Worm (Caenorhabditis elegans) whole organism, L3 larva: ENCODE measurements around the gene ufd-2.

Source experiments
- R02D3.7 ChIP-seq: fragments of 150-350 bp; optimal IDR thresholded peaks from 2 replicates; lab custom pipeline; 2014; ENCODE audit warnings: missing biosample characterization, missing genetic modification characterization
- ZK546.5 ChIP-seq: sonication (generic microtip); optimal IDR thresholded peaks from 2 replicates; lab custom pipeline; 2017; ENCODE audit warnings: missing biosample characterization, missing genetic modification characterization
- aly-2 ChIP-seq: fragments of 150-350 bp; optimal IDR thresholded peaks from 2 replicates; lab custom pipeline; 2014; ENCODE audit warnings: missing biosample characterization, missing genetic modification characterization
- ama-1 ChIP-seq: fragments of 150-350 bp; optimal IDR thresholded peaks from 2 replicates; lab custom pipeline; 2018
- ceh-16 ChIP-seq: sonication (generic microtip); optimal IDR thresholded peaks from 2 replicates; lab custom pipeline; 2017; ENCODE audit warnings: missing biosample characterization, missing genetic modification characterization
- ceh-28 ChIP-seq: fragments of 150-350 bp; optimal IDR thresholded peaks from 2 replicates; lab custom pipeline; 2014; ENCODE audit warnings: missing biosample characterization, missing genetic modification reagents, missing genetic modification characterization
- ceh-82 ChIP-seq: fragments of 150-350 bp; optimal IDR thresholded peaks from 2 replicates; lab custom pipeline; 2014; ENCODE audit warnings: missing biosample characterization, missing genetic modification characterization
- ceh-9 ChIP-seq: sonication (generic microtip); optimal IDR thresholded peaks from 2 replicates; lab custom pipeline; 2018; ENCODE audit warnings: missing biosample characterization, missing genetic modification characterization
- daf-12 ChIP-seq: fragments of 150-350 bp; optimal IDR thresholded peaks from 2 replicates; lab custom pipeline; 2014; ENCODE audit warnings: missing biosample characterization, missing genetic modification reagents, missing genetic modification characterization
- egl-27 ChIP-seq: sonication (generic microtip); optimal IDR thresholded peaks from 4 replicates; lab custom pipeline; 2017; ENCODE audit warnings: missing biosample characterization, missing genetic modification reagents, missing genetic modification characterization
- egl-5 ChIP-seq: fragments of 150-350 bp; optimal IDR thresholded peaks from 2 replicates; lab custom pipeline; 2017; ENCODE audit warnings: missing biosample characterization, missing genetic modification reagents, missing genetic modification characterization, inconsistent platforms
- elt-1 ChIP-seq: fragments of 150-350 bp; optimal IDR thresholded peaks from 2 replicates; lab custom pipeline; 2014; ENCODE audit warnings: missing biosample characterization, missing genetic modification characterization
- elt-2 ChIP-seq: sonication (generic microtip); optimal IDR thresholded peaks from 2 replicates; lab custom pipeline; 2016; ENCODE audit warnings: missing genetic modification reagents, mild to moderate bottlenecking, missing genetic modification characterization, missing compliant biosample characterization
- elt-3 ChIP-seq, 3 experiments: fragments of 150-350 bp in 1 of 3; sonication (generic microtip) in 2 of 3; optimal IDR thresholded peaks; 2 replicates in 2 of 3; 4 replicates in 1 of 3; lab custom pipeline; 2014 to 2017; ENCODE audit warnings: missing biosample characterization in 3 of 3, missing genetic modification characterization in 3 of 3
- eor-1 ChIP-seq, 2 experiments: fragments of 150-350 bp; optimal IDR thresholded peaks; 2 replicates each; lab custom pipeline; 2014 to 2018; ENCODE audit warnings: missing biosample characterization in 2 of 2, missing genetic modification characterization in 2 of 2
- fkh-10 ChIP-seq: sonication (generic microtip); optimal IDR thresholded peaks from 2 replicates; lab custom pipeline; 2017; ENCODE audit warnings: missing biosample characterization, missing genetic modification reagents, missing genetic modification characterization
- fkh-2 ChIP-seq: fragments of 150-350 bp; optimal IDR thresholded peaks from 2 replicates; lab custom pipeline; 2014; ENCODE audit warnings: missing biosample characterization, missing genetic modification reagents, missing genetic modification characterization
- fos-1 ChIP-seq: fragments of 150-350 bp; optimal IDR thresholded peaks from 2 replicates; lab custom pipeline; 2014; ENCODE audit warnings: missing biosample characterization, missing genetic modification characterization
- hmg-11 ChIP-seq: sonication (generic microtip); optimal IDR thresholded peaks from 2 replicates; lab custom pipeline; 2016; ENCODE audit warnings: missing genetic modification characterization, missing compliant biosample characterization
- jun-1 ChIP-seq: fragments of 150-350 bp; optimal IDR thresholded peaks from 2 replicates; lab custom pipeline; 2014; ENCODE audit warnings: missing biosample characterization, missing genetic modification reagents, missing genetic modification characterization
- lin-15B ChIP-seq: fragments of 150-350 bp; optimal IDR thresholded peaks from 2 replicates; lab custom pipeline; 2014; ENCODE audit warnings: missing biosample characterization, missing genetic modification characterization
- lin-39 ChIP-seq: fragments of 150-350 bp; optimal IDR thresholded peaks from 2 replicates; lab custom pipeline; 2018; ENCODE audit warnings: missing biosample characterization, missing genetic modification reagents, missing genetic modification characterization
- lsy-12 ChIP-seq: sonication (generic microtip); optimal IDR thresholded peaks from 2 replicates; lab custom pipeline; 2016; ENCODE audit warnings: mild to moderate bottlenecking, missing genetic modification characterization, missing compliant biosample characterization
- mdl-1 ChIP-seq: fragments of 150-350 bp; optimal IDR thresholded peaks from 2 replicates; lab custom pipeline; 2014; ENCODE audit warnings: missing biosample characterization, missing genetic modification characterization
- mml-1 ChIP-seq: fragments of 150-350 bp; sonication (generic microtip); optimal IDR thresholded peaks from 3 replicates; lab custom pipeline; 2014; ENCODE audit warnings: missing biosample characterization, missing genetic modification characterization
- nfya-1 ChIP-seq: sonication (generic microtip); optimal IDR thresholded peaks from 2 replicates; lab custom pipeline; 2017; ENCODE audit warnings: missing genetic modification characterization, mild to moderate bottlenecking, missing compliant biosample characterization, antibody characterized with exemption, moderate library complexity; ENCODE audit not compliant: insufficient read depth
- nhr-11 ChIP-seq: fragments of 150-350 bp; optimal IDR thresholded peaks from 2 replicates; lab custom pipeline; 2014; ENCODE audit warnings: missing biosample characterization, missing genetic modification characterization
- nhr-12 ChIP-seq: fragments of 150-350 bp; optimal IDR thresholded peaks from 2 replicates; lab custom pipeline; 2014; ENCODE audit warnings: missing biosample characterization, missing genetic modification characterization
- nhr-23 ChIP-seq: fragments of 150-350 bp; optimal IDR thresholded peaks from 2 replicates; lab custom pipeline; 2014; ENCODE audit warnings: missing biosample characterization, missing genetic modification reagents, missing genetic modification characterization
- nhr-237 ChIP-seq: fragments of 150-350 bp; optimal IDR thresholded peaks from 2 replicates; lab custom pipeline; 2014; ENCODE audit warnings: missing biosample characterization, missing genetic modification characterization
- nhr-25 ChIP-seq: sonication (generic microtip); optimal IDR thresholded peaks from 2 replicates; lab custom pipeline; 2017; ENCODE audit warnings: missing biosample characterization, missing genetic modification characterization
- nhr-28 ChIP-seq: fragments of 150-350 bp; optimal IDR thresholded peaks from 2 replicates; lab custom pipeline; 2014; ENCODE audit warnings: missing biosample characterization, missing genetic modification characterization
- nhr-43 ChIP-seq: sonication (generic microtip); optimal IDR thresholded peaks from 2 replicates; lab custom pipeline; 2016; ENCODE audit warnings: mild to moderate bottlenecking, missing genetic modification characterization, missing compliant biosample characterization; ENCODE audit not compliant: poor library complexity, severe bottlenecking
- nhr-67 ChIP-seq: fragments of 150-350 bp; optimal IDR thresholded peaks from 2 replicates; lab custom pipeline; 2014; ENCODE audit warnings: missing biosample characterization, missing genetic modification characterization
- nhr-76 ChIP-seq: fragments of 150-350 bp; sonication (generic microtip); optimal IDR thresholded peaks from 5 replicates; lab custom pipeline; 2014; ENCODE audit warnings: missing biosample characterization, missing genetic modification characterization
- nhr-77 ChIP-seq: fragments of 150-350 bp; optimal IDR thresholded peaks from 2 replicates; lab custom pipeline; 2014; ENCODE audit warnings: missing biosample characterization, missing genetic modification characterization
- pha-4 ChIP-seq: fragments of 150-350 bp; optimal IDR thresholded peaks from 2 replicates; lab custom pipeline; 2014; ENCODE audit warnings: missing biosample characterization, missing genetic modification reagents, missing genetic modification characterization
- pqm-1 ChIP-seq: fragments of 150-350 bp; optimal IDR thresholded peaks from 2 replicates; lab custom pipeline; 2017; ENCODE audit warnings: missing biosample characterization, missing genetic modification characterization, inconsistent platforms
- sea-2 ChIP-seq: fragments of 150-350 bp; sonication (generic microtip); optimal IDR thresholded peaks from 4 replicates; lab custom pipeline; 2014; ENCODE audit warnings: missing biosample characterization, missing genetic modification reagents, missing genetic modification characterization
- skn-1 ChIP-seq: fragments of 150-350 bp; optimal IDR thresholded peaks from 2 replicates; lab custom pipeline; 2014; ENCODE audit warnings: missing biosample characterization, missing genetic modification characterization
- snpc-4 ChIP-seq: fragments of 150-350 bp; optimal IDR thresholded peaks from 2 replicates; lab custom pipeline; 2014; ENCODE audit warnings: missing biosample characterization, missing genetic modification characterization
- tbx-2 ChIP-seq: sonication (generic microtip); optimal IDR thresholded peaks from 2 replicates; lab custom pipeline; 2016; ENCODE audit warnings: mild to moderate bottlenecking, missing genetic modification characterization, missing compliant biosample characterization
- unc-39 ChIP-seq: sonication (generic microtip); optimal IDR thresholded peaks from 4 replicates; lab custom pipeline; 2017; ENCODE audit warnings: missing biosample characterization, missing genetic modification characterization
- unc-62 ChIP-seq: fragments of 150-350 bp; sonication (generic microtip); optimal IDR thresholded peaks from 4 replicates; lab custom pipeline; 2014; ENCODE audit warnings: missing biosample characterization, missing genetic modification reagents, missing genetic modification characterization
- zag-1 ChIP-seq: fragments of 150-350 bp; optimal IDR thresholded peaks from 2 replicates; lab custom pipeline; 2014; ENCODE audit warnings: missing biosample characterization, missing genetic modification characterization
- ztf-11 ChIP-seq: fragments of 150-350 bp; optimal IDR thresholded peaks from 2 replicates; lab custom pipeline; 2014; ENCODE audit warnings: missing biosample characterization, missing genetic modification characterization
- ztf-4 ChIP-seq: fragments of 150-350 bp; optimal IDR thresholded peaks from 2 replicates; lab custom pipeline; 2014; ENCODE audit warnings: missing biosample characterization, missing genetic modification characterization

Gene ufd-2

ce11 chrII:8016167-8016566, 46.4 kb upstream of the ufd-2 start:
- TF ChIP-seq ceh-28 (tag; lab: Kevin White, UChicago) (peak; percentile 4), ZK546.5 (no peak), nhr-43 (tag; lab: Kevin White, UChicago) (peak; percentile 47), nhr-28 (tag; lab: Kevin White, UChicago) (no peak), nhr-76 (tag; lab: Kevin White, UChicago) (no peak), zag-1 (no peak), elt-3 (tag; optimal IDR thresholded peaks at IDR 0.05; lab: Kevin White, UChicago) (peak in 1 of 3 experiments; percentile 5), nhr-23 (tag; lab: Kevin White, UChicago) (peak; percentile 1), tbx-2 (tag; lab: Kevin White, UChicago) (no peak), ama-1 (lab: Kevin White, UChicago) (peak; percentile 81), aly-2 (tag; lab: Kevin White, UChicago) (no peak), nfya-1 (tag; lab: Kevin White, UChicago) (peak; percentile 57), nhr-67 (tag; lab: Kevin White, UChicago) (no peak), fkh-2 (no peak), pha-4 (tag; lab: Kevin White, UChicago) (peak; percentile 23), pqm-1 (peak; percentile 70), elt-2 (tag; lab: Kevin White, UChicago) (peak; percentile 68), jun-1 (tag; lab: Kevin White, UChicago) (peak; percentile 26), mml-1 (tag; lab: Kevin White, UChicago) (no peak), nhr-25 (tag; lab: Kevin White, UChicago) (no peak)

ce11 chrII:8016761-8017160, 45.8 kb upstream of the ufd-2 start:
- no peak for TF ChIP-seq snpc-4 (tag; lab: Kevin White, UChicago)
- no peak for TF ChIP-seq lin-15B
- TF ChIP-seq R02D3.7, result no peak
- no peak for TF ChIP-seq zag-1
- TF ChIP-seq daf-12, result no peak
- no peak for TF ChIP-seq ceh-82
- TF ChIP-seq fkh-2, result no peak
- no peak for TF ChIP-seq fkh-10 (GFP tag; lab: Kevin White, UChicago)
- no peak for TF ChIP-seq nhr-12 (tag; lab: Kevin White, UChicago)
- peak; percentile 89 for TF ChIP-seq elt-2 (tag; lab: Kevin White, UChicago)
- peak; percentile 93 for TF ChIP-seq nhr-25 (tag; lab: Kevin White, UChicago)
- no peak for TF ChIP-seq nhr-77 (tag; lab: Kevin White, UChicago)
- peak; percentile 91 for TF ChIP-seq nhr-43 (tag; lab: Kevin White, UChicago)
- TF ChIP-seq ZK546.5, result no peak
- TF ChIP-seq fos-1, result no peak
- no peak for TF ChIP-seq lin-39 (tag; lab: Kevin White, UChicago)
- no peak for TF ChIP-seq ceh-9 (tag; lab: Kevin White, UChicago)
- no peak for TF ChIP-seq nhr-67 (tag; lab: Kevin White, UChicago)
- TF ChIP-seq nhr-28 (tag; lab: Kevin White, UChicago), result no peak
- TF ChIP-seq elt-3 (tag; optimal IDR thresholded peaks at IDR 0.05; lab: Kevin White, UChicago), result peak in 2 of 3 experiments; percentile 46 to 59
- TF ChIP-seq ztf-4, result no peak
- peak; percentile 96 for TF ChIP-seq nhr-23 (tag; lab: Kevin White, UChicago)
- TF ChIP-seq skn-1 (tag; lab: Kevin White, UChicago), result no peak
- TF ChIP-seq nhr-11, result no peak
- peak; percentile 77 for TF ChIP-seq lsy-12 (tag; lab: Kevin White, UChicago)
- no peak for TF ChIP-seq ceh-16
- TF ChIP-seq jun-1 (tag; lab: Kevin White, UChicago), result peak; percentile 83
- TF ChIP-seq ceh-28 (tag; lab: Kevin White, UChicago), result peak; percentile 34
- TF ChIP-seq tbx-2 (tag; lab: Kevin White, UChicago), result peak; percentile 26
- no peak for TF ChIP-seq ztf-11
- TF ChIP-seq mml-1 (tag; lab: Kevin White, UChicago), result no peak
- TF ChIP-seq ama-1 (lab: Kevin White, UChicago), result peak; percentile 57
- TF ChIP-seq pha-4 (tag; lab: Kevin White, UChicago), result peak; percentile 32
- TF ChIP-seq sea-2 (GFP tag; lab: Kevin White, UChicago), result no peak
- TF ChIP-seq pqm-1, result peak; percentile 96
- no peak for TF ChIP-seq egl-5 (tag; lab: Kevin White, UChicago)
- no peak for TF ChIP-seq hmg-11
- TF ChIP-seq mdl-1 (tag; lab: Kevin White, UChicago), result peak; percentile 73
- TF ChIP-seq eor-1 (tag; optimal IDR thresholded peaks at IDR 0.05; lab: Kevin White, UChicago), result no peak
- peak; percentile 49 for TF ChIP-seq nfya-1 (tag; lab: Kevin White, UChicago)
- no peak for TF ChIP-seq unc-62 (GFP tag; lab: Kevin White, UChicago)
- no peak for TF ChIP-seq aly-2 (tag; lab: Kevin White, UChicago)
- no peak for TF ChIP-seq nhr-76 (tag; lab: Kevin White, UChicago)
- no peak for TF ChIP-seq nhr-237
- TF ChIP-seq egl-27, result no peak
- TF ChIP-seq elt-1 (tag; lab: Kevin White, UChicago), result no peak
- TF ChIP-seq unc-39 (tag; lab: Kevin White, UChicago), result no peak
